Worm (Caenorhabditis elegans): Measurements from ENCODE around the gene F33H12.1.

- TF ChIP-seq mab-5 (tag; optimal IDR thresholded peaks at IDR 0.05), result no peak
- no peak for TF ChIP-seq ztf-4 (tag; optimal IDR thresholded peaks at IDR 0.05)
- no peak for TF ChIP-seq ama-1 (optimal IDR thresholded peaks at IDR 0.05)
- TF ChIP-seq nhr-11 (tag; optimal IDR thresholded peaks at IDR 0.05), result no peak
- TF ChIP-seq aly-2 (tag; optimal IDR thresholded peaks at IDR 0.05), result no peak
- no peak for TF ChIP-seq snpc-4 (tag; optimal IDR thresholded peaks at IDR 0.05)
- TF ChIP-seq sem-4 (tag; optimal IDR thresholded peaks at IDR 0.05), result no peak
- no peak for TF ChIP-seq nhr-12 (tag; optimal IDR thresholded peaks at IDR 0.05)
- no peak for TF ChIP-seq nhr-23 (tag; optimal IDR thresholded peaks at IDR 0.05)
- no peak for TF ChIP-seq skn-1 (tag; optimal IDR thresholded peaks at IDR 0.05)
- no peak for TF ChIP-seq nhr-10 (tag; optimal IDR thresholded peaks at IDR 0.05)
- TF ChIP-seq sma-9 (GFP tag; optimal IDR thresholded peaks at IDR 0.05), result no peak
- no peak for TF ChIP-seq sma-9 (tag; optimal IDR thresholded peaks at IDR 0.05)
- no peak for TF ChIP-seq nhr-25 (tag; optimal IDR thresholded peaks at IDR 0.05)
- TF ChIP-seq unc-62 (GFP tag; optimal IDR thresholded peaks at IDR 0.05), result no peak
Measured at ce11 chrII:2641777-2642176, 41.5 kb downstream of the F33H12.1 start, which contains the start of gene F22E5.7.

Measured in whole organism, L2 larva.